Fruit fly (Drosophila melanogaster): Measurements from ENCODE around the gene BBS5.

dm6 chr3R:4847388-4847787 is 31.3 kb downstream of the BBS5 start:
- no peak for TF ChIP-seq insv (optimal IDR thresholded peaks at IDR 0.05)
- no peak for TF ChIP-seq Sin3A (optimal IDR thresholded peaks at IDR 0.05)
- TF ChIP-seq psq (optimal IDR thresholded peaks at IDR 0.05) = no peak
- no peak for TF ChIP-seq h (optimal IDR thresholded peaks at IDR 0.05)
- TF ChIP-seq ttk (optimal IDR thresholded peaks at IDR 0.05) = no peak

Data from Kc167 (cell line).